Worm (Caenorhabditis elegans): ENCODE data around the gene Y38E10A.2.

DNA sequence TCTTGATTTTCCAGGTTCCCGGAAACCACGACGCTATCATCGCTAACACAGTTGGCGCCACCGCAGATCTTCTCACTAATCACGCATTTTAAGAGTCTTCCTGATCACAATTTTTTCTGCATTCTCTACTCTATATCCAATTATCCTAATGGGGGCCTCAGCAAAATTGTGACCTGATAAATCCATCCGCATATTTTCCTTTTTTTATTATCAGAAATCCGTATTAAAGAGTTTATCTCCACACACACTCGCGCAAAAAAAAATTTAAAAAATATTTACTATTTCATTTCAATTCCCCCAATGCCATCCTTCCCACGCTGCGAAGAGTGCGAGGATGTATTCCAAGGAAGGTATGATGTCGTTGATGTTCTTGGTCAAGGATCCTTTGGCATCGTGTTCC is 33.5 kb upstream of the Y38E10A.2 start, which contains the start of gene Y38E10A.8:
- TF ChIP-seq him-1 (tag; optimal IDR thresholded peaks at IDR 0.05): no peak
- no peak for TF ChIP-seq W03F9.2 (tag; optimal IDR thresholded peaks at IDR 0.05)
- TF ChIP-seq dao-5 (tag; optimal IDR thresholded peaks at IDR 0.05): no peak

Data from whole organism, L4/young adult.